Fruit fly (Drosophila melanogaster): ENCODE results near the gene Tsp74F.
A peak's percentile ranks its signal among the peaks of the same experiment; 100 is the strongest.

The Tsp74F gene

DNA sequence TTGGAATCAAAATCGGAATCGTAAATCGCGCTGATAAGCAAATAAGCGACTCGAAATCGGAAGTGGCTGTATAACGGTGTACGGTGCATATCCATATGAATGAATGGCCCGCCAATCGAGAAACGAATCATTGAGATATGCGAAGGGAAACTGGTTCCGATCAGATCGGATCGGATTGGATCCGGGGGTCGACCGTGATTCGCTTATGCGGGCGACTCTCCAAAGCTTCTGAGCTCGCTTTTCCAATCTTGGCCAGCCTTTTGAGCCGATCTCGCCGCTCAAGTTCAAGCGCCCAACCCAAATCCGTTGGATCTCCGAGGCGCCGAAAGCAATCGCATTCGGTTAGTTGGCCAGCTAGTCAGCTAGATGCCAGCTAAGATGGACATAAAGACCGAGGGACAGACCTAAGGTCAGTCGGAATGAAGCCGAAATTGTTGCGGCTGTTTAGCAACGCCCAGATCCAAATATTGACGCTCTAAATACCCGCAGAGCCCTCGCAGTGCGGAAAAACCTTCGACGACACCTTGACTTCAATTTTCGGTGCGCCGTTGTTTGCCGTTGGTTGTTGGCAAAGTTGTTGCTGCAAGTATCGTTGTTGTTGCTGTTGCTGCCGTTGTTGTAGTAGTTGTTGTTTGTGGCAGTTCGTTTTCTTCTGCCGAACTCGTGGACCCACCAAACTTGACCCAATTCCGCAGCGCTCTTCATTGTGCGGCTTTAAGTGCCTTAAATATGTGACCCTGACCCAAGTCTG lies 28.5 kb upstream of the Tsp74F start:
- no peak for TF ChIP-seq noc (tag; optimal IDR thresholded peaks at IDR 0.05)

DNA sequence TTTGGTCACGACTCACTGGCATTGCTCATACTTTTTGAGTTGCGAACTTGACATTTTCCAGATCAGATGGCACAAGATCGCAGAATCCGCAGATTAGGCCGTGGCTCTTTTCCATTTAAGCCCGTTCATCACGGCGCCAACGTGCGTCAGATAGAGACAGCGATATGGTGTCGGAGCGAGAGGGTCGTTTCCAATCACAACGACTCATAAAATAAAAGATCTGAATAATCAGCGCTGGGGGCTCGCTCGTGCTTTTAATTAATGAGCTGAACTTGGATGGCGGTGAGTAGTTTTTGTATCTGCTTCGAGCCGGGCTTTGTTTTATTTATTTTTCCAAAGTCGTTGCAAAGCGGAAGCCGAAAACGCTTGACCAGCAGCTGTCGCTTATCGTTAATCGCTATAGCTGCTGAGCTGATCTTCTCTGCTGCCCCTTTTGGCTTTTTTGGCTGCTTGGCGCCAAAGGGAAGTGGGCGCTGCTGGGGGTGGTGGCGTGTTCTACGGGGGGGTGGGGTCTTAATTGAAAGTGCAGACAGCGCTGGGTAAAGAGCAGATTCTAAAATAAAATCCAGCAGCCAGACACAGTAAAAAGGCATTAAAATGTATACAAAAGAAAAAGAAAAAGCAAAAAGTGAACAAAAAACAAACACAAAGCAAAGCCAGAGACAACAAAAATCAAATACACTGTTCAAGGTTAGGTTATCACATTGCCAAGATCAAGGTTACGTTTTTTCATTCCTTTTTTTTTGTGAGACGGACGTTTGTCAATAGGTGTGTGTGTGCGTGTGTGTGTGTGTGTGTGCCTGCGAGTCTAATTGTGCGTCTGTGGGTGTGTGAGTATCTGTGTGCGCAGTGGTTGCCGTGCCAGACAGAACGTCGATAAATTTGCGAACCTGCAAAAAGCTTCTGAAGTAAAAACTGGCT lies 26.8 kb upstream of the Tsp74F start:
- TF ChIP-seq noc (tag; optimal IDR thresholded peaks at IDR 0.05): peak; percentile 55

DNA sequence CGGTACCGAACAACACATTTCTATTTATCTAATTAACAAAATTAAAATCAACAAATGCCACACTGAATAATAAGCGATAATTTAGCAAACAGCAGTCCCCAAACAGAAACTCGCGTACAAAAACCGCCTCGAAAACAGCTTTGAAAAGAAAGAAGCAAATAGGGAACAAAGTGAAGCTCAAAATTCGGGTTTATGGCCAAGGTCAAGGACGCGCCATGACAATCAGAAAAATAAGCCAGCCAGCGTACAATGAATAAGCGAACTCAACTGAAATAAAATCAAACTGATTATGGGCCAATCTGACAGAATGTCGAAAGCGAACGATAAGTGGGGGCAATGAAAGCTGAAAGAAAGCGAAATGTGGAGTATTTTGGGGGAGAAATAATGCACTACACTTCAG lies 25.8 kb upstream of the Tsp74F start:
- no peak for TF ChIP-seq noc (tag; optimal IDR thresholded peaks at IDR 0.05)

DNA sequence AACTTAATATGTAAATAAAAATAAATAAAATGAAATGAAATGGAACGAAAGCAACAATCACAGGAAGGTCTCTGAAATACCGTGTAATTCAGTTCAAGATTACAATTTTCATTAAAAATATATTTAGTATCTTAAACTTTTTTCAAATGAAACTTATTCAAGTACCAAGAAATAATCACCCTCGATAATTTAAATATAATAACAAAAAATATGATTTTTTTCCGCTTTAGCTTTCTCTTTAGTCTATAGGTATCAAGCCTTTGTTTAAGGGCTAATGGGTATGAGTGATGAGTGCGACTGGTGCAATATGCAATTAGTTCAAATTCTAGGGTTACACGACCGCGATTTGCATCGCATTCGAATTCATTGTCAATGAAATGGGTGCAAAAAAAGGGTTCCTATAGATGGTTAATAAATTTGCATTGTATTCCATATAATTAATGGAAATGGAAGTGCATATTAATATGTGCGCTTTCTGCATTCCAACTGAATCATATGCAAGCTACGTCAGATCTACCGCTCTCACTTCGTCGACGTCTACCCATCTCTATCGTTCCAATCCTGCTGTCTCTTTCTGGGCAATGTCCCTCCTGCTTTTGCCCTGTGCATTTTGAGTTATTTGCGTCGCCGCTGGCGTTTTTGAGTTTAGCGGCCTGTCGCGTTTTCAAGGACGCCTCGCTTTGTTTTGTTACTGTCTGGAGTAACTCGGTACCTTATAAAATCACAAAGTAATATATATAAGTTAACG lies 22.2 kb upstream of the Tsp74F start:
- no peak for TF ChIP-seq noc (tag; optimal IDR thresholded peaks at IDR 0.05)

DNA sequence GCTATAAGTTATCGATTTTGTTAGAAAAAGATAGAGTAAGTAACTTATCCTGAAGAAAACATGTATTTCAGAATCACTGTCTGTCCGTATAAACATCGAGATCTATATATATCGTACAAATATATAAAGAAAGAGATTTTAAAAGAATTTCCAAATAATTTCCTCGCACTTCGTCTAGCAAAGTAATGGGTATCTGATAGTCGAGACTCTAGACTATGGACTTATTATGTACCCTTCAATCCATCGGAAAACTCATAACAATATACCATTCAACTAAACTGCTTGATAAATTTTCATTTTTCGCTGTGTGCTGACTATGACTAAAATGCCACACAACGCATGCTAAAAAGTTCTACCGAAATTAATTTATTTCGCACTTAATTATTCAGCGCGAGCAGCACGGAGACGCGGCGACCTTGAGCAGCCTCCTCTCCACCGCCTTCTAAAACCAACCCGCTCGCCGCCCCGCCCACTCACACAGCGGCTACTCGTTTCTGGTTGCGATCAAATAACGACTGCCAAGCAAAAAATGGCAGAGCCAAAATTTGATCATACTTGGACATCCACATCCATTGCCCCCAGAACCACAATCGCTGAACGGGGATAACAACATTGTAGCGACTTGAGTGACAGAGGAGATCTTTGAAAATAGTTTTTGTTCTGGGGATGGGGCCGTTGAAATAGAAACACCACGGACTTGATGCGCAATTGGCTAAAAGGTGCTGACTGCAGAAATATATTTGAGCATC lies 20.3 kb upstream of the Tsp74F start:
- no peak for TF ChIP-seq noc (tag; optimal IDR thresholded peaks at IDR 0.05)

DNA sequence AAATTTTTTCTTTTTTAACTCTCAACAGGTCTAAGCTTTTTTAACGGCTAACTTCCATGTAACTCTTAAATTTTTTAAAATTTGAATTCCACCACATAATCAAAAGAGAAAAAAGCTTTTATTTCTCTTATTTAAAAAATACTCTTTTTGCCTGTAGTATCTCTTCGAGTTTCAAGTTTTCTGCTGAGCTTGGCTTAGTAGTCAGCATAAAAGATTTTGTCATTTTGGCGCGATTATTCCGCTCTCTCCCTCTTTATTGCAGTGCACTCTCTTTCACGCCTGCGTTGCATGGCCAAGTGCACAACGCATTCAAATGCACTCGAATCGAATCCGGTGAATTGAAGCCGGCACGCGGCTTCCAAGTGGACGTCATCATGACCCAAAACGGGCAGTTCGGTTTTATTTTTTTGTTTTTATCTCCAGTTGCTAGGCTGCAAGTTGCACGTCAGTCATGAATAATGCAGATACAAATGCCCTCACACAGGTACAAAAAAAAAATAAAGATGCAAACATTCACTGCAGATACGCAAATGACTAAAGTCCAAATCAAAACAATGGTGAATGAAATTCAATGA lies 18.4 kb upstream of the Tsp74F start:
- no peak for TF ChIP-seq noc (tag; optimal IDR thresholded peaks at IDR 0.05)

DNA sequence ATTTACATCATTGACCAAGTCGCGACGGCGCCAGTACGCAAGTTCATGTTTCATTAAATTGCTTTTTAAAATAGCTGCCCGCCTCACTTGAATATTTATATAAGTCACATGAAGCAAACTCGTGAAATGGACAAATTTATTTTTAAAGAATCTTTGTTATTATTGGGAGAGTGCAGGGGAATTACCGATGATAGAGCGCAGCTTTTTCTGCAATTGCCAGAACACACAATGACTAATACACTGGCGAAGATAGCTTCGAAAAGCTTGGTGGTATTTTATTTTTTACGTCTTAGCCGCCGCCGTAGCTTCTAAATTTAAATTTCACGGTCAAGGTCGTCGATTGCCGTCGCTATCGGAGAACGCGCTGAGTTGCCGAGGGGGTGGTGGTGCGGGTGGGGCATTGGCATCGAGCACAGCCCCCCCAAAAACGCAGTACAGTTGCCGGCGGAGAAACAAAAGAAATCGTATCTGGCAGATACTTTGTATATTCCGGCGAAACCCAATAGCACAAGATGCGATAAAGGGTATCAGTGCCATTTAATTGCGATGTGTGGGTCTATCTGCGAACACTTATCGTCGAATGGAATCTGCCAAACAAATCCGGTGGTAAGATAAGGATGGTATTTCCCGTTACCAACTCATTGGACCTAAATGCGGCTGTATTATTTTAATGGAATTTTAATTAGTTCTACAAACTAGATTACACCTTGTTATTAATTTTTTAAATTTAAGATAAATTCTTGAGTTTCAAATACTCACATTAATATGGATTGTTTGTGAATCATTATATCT lies 17.5 kb upstream of the Tsp74F start:
- peak; percentile 65 for TF ChIP-seq noc (tag; optimal IDR thresholded peaks at IDR 0.05)

DNA sequence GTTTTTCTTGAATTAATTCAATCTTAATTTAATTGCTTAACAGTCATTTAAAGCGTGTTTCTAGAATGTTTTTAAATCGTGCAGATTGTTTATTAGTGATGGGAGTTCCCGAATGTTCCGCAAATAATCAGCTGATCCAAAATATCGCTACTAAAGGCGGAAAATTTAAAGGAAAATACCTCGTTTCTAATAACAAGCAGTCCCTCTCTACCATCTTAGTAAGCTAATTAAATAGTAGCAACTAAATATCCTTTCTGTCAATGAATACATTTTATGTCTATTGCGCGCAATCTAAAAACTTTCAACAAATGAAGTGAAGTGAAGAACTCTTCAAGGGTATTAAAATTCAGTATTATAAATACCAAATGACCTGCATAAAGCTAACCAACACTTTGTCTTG lies 16.8 kb upstream of the Tsp74F start, which contains the start of gene CG5290:
Gene CG5290, minus strand, starts transcription at position 118 of the 400 bp plus-strand sequence.
- TF ChIP-seq noc (tag; optimal IDR thresholded peaks at IDR 0.05): peak; percentile 14

DNA sequence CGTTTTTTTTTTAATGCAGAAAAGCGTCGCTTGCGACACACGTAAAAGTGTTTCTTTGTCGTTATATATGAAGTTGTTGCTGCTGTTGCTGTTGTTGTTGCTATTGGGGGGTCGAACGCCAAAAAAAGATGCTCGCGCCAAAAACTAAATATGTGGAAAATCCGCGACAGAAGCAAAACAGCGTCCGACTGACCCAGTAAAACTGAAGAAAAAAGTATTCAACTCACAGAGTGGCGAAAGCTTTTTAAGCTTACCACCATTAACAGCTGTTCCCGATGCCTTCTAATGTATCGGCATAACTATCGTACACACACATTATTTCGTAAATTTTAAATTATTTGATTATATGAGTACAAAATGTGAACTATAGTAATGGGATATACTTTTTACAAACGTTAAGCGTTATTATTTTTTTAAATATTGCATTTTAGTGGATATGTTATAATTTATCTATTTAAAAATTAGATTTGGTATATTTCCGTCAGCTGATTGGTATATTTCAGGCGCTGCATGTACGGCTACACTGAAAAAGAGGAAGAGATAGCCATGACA lies 12.0 kb upstream of the Tsp74F start, which contains the start of the genes Prestin and Wdr92:
Gene Prestin, minus strand, starts transcription at position 204 of the 552 bp plus-strand sequence.
Gene Wdr92, plus strand, starts transcription at position 535 of the 552 bp plus-strand sequence.
- peak; percentile 56 for TF ChIP-seq noc (tag; optimal IDR thresholded peaks at IDR 0.05)

DNA sequence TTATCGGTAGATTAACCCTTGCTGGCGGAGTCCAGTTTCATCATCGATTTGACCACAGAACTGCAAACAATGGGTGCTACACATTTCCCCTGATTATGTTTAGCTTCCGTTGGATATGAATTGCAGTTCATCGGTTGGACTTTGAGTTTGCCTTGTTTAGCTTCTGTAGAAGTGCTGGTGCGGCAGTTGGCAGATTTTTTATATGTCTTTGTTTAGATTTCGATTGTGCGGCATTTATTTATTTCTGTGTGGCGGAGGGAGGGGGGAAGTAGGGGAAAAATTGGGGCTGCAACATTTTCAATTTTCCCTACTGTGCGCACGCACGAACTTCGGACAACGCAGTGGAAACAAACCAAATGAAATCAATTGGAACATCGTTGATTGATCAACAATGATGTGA lies 10.1 kb upstream of the Tsp74F start:
- no peak for TF ChIP-seq noc (tag; optimal IDR thresholded peaks at IDR 0.05)

DNA sequence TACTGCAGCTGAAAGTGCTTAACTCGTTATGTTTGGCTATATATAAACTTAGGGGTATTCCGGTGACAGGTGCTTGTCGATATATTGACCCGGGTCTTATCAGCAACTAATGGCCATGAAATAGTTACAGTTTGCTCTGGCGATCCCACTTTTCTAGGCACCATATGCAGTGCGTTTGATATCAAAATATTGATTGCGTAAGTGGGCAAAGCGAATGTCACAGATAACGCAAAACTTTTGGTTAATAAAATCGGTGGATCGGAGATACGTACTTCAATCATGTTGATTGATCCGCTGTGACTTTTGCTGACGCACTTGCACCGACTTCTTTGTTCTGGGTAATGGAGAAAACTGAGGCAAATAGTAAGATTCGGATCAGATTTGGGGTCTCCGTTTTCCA lies 8.9 kb upstream of the Tsp74F start:
- TF ChIP-seq noc (tag; optimal IDR thresholded peaks at IDR 0.05): no peak

DNA sequence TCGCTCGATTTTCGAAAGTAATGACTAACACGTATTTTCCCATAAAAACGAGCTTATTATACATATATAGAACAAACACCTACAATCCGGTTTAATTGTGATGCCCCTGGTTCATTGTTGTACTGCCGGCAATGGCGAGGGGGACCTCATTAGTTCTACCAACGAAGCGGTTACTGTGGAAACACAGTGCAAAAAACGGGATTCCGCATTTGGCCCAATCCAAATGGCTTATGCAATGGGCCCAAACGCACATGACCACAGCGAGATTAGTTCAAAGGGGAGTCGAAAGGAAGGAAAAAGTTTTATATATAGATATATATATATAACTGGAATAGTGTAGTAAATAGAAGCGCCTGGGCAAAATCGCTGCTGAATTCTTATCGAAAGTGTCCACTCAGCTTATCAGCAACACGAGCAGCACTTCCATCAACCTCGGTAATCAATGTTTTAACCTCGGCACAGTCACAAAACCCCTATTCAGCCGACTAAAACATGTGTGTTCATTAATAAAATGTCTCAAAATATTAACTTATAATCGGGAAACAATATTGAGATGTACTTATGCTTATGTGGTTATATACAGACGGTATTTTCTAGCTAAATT lies 8.3 kb upstream of the Tsp74F start:
- peak; percentile 47 for TF ChIP-seq noc (tag; optimal IDR thresholded peaks at IDR 0.05)

DNA sequence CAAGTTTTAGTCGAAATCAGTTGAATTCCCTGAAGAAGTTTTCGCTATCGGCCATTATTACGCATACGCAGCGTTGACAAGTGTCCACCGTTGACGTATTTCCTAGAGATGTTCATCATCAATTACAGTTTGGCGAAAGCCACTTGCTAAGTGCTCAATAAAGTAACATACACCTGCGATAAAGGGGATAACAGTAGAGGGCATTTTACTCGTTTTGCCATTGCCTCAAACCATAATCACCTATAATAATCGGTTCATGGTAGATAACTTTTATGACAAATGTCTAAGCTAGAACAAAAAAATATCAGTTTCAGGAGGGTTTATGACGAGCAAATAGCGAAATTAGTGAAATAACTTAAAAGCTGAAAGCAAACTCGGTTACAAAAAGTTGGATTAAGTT lies 7.0 kb upstream of the Tsp74F start:
- TF ChIP-seq noc (tag; optimal IDR thresholded peaks at IDR 0.05): no peak

All from whole organism, larva.